Worm (Caenorhabditis elegans) whole organism, late embryonic: ENCODE data around the gene B0334.13.

ENCODE experiments used
- ama-1 ChIP-seq: fragments of 150-350 bp; optimal IDR thresholded peaks from 2 replicates; lab custom pipeline; 2014
- ceh-2 ChIP-seq: sonication (generic microtip); optimal IDR thresholded peaks from 2 replicates; lab custom pipeline; 2016; ENCODE audit warnings: missing genotype, missing genetic modification characterization, missing compliant biosample characterization
- che-1 ChIP-seq: sonication (generic microtip); optimal IDR thresholded peaks from 2 replicates; lab custom pipeline; 2016; ENCODE audit warnings: mild to moderate bottlenecking, missing genetic modification characterization, missing compliant biosample characterization
- elt-2 ChIP-seq: sonication (generic microtip); optimal IDR thresholded peaks from 2 replicates; lab custom pipeline; 2016; ENCODE audit warnings: missing genetic modification reagents, missing genetic modification characterization, missing compliant biosample characterization
- fkh-10 ChIP-seq: fragments of 150-350 bp; optimal IDR thresholded peaks from 2 replicates; lab custom pipeline; 2014; ENCODE audit warnings: missing biosample characterization, missing genetic modification reagents, missing genetic modification characterization
- madf-2 ChIP-seq: sonication (generic microtip); optimal IDR thresholded peaks from 2 replicates; lab custom pipeline; 2017; ENCODE audit warnings: missing genetic modification characterization, missing compliant biosample characterization
- ref-2 ChIP-seq: sonication (generic microtip); optimal IDR thresholded peaks from 2 replicates; lab custom pipeline; 2016; ENCODE audit warnings: missing genetic modification characterization, missing compliant biosample characterization
- tbx-2 ChIP-seq: sonication (generic microtip); optimal IDR thresholded peaks from 2 replicates; lab custom pipeline; 2016; ENCODE audit warnings: missing genetic modification characterization, missing compliant biosample characterization
- unc-86 ChIP-seq: sonication (generic microtip); optimal IDR thresholded peaks from 2 replicates; lab custom pipeline; 2016; ENCODE audit warnings: missing genetic modification characterization, missing compliant biosample characterization
- zip-5 ChIP-seq: sonication (generic microtip); optimal IDR thresholded peaks from 2 replicates; lab custom pipeline; 2016; ENCODE audit warnings: missing genetic modification characterization, missing compliant biosample characterization

ce11 chrII:11537115-11537514, 49.0 kb downstream of the B0334.13 start:
- no peak for TF ChIP-seq ama-1
- no peak for TF ChIP-seq elt-2 (tag; lab: Kevin White, UChicago)
- no peak for TF ChIP-seq zip-5 (tag; lab: Kevin White, UChicago)
- TF ChIP-seq tbx-2 (tag; lab: Kevin White, UChicago): peak; percentile 13
- TF ChIP-seq ref-2 (tag; lab: Kevin White, UChicago): peak; percentile 52
- TF ChIP-seq unc-86 (tag; lab: Kevin White, UChicago): no peak
- no peak for TF ChIP-seq fkh-10
- peak; percentile 31 for TF ChIP-seq ceh-2
- no peak for TF ChIP-seq madf-2 (tag; lab: Kevin White, UChicago)
- no peak for TF ChIP-seq che-1
